Worm (Caenorhabditis elegans) whole organism, L1 larva: ENCODE data around the gene orai-1.

ENCODE experiments used
- Y116A8C.19 ChIP-seq: sonication (generic microtip); optimal IDR thresholded peaks from 2 replicates; lab custom pipeline; 2016; ENCODE audit warnings: missing compliant biosample characterization, missing genetic modification characterization, borderline replicate concordance
- ceh-63 ChIP-seq: fragments of 200-800 bp; sonication (Bioruptor generic); optimal IDR thresholded peaks from 2 replicates; lab custom pipeline; 2018; ENCODE audit warnings: mild to moderate bottlenecking, missing genetic modification characterization, missing compliant biosample characterization
- ces-1 ChIP-seq: fragments of 150-350 bp; optimal IDR thresholded peaks from 2 replicates; lab custom pipeline; 2014; ENCODE audit warnings: missing biosample characterization, missing genetic modification reagents, missing genetic modification characterization
- elt-2 ChIP-seq: sonication (generic microtip); optimal IDR thresholded peaks from 2 replicates; lab custom pipeline; 2016; ENCODE audit warnings: missing genetic modification characterization, mild to moderate bottlenecking, inconsistent platforms, missing compliant biosample characterization, missing genetic modification reagents
- elt-3 ChIP-seq, 6 experiments: fragments of 150-350 bp in 1 of 6; sonication (generic microtip); optimal IDR thresholded peaks; 2 replicates each; lab custom pipeline; 2017 to 2018; ENCODE audit warnings: missing biosample characterization in 6 of 6, missing genetic modification characterization in 6 of 6, inconsistent platforms in 1 of 6
- hlh-17 ChIP-seq: fragments of 200-800 bp; sonication (Bioruptor generic); optimal IDR thresholded peaks from 2 replicates; lab custom pipeline; 2018; ENCODE audit warnings: missing genetic modification characterization, mild to moderate bottlenecking, missing compliant biosample characterization, moderate library complexity, borderline replicate concordance
- pag-3 ChIP-seq: sonication (generic microtip); optimal IDR thresholded peaks from 2 replicates; lab custom pipeline; 2017; ENCODE audit warnings: missing genetic modification characterization, mild to moderate bottlenecking, missing compliant biosample characterization, antibody characterized with exemption, borderline replicate concordance; ENCODE audit not compliant: insufficient read depth
- snpc-4 ChIP-seq: fragments of 150-350 bp; optimal IDR thresholded peaks from 2 replicates; lab custom pipeline; 2014; ENCODE audit warnings: missing biosample characterization, missing genetic modification characterization
- unc-62 ChIP-seq: fragments of 150-350 bp; optimal IDR thresholded peaks from 2 replicates; lab custom pipeline; 2014; ENCODE audit warnings: missing biosample characterization, missing genetic modification reagents, missing genetic modification characterization
- ztf-11 ChIP-seq, 2 experiments: sonication (generic microtip); optimal IDR thresholded peaks; 2 replicates each; lab custom pipeline; 2016 to 2017; ENCODE audit warnings: missing genetic modification characterization in 2 of 2, missing biosample characterization in 1 of 2, missing compliant biosample characterization in 1 of 2

ce11 chrIII:665173-665757, 18.7 kb downstream of the orai-1 start, which contains the start of gene C09F5.3:
- no peak for TF ChIP-seq elt-3 (tag; optimal IDR thresholded peaks at IDR 0.05; lab: Kevin White, UChicago)
- no peak for TF ChIP-seq pag-3 (tag; lab: Kevin White, UChicago)
- no peak for TF ChIP-seq ceh-63
- no peak for TF ChIP-seq elt-2 (tag; lab: Kevin White, UChicago)
- no peak for TF ChIP-seq unc-62 (GFP tag; lab: Kevin White, UChicago)
- no peak for TF ChIP-seq hlh-17 (GFP tag; lab: Kevin White, UChicago)
- TF ChIP-seq ces-1: no peak
- no peak for TF ChIP-seq ztf-11 (tag; optimal IDR thresholded peaks at IDR 0.05; lab: Kevin White, UChicago)
- no peak for TF ChIP-seq Y116A8C.19
- TF ChIP-seq snpc-4: no peak
